Fruit fly (Drosophila melanogaster) whole organism, embryonic: ENCODE data around the gene Tengl1.
A peak's percentile ranks its signal among the peaks of the same experiment; 100 is the strongest.

Experiments
- CG11247 ChIP-seq: fragments of 200-800 bp; sonication (Bioruptor generic); IDR thresholded peaks from 2 replicates; pipeline ENCODE4 v1.3.6; 2022; ENCODE audit warnings: missing biosample characterization, missing genetic modification characterization
- CG8478 ChIP-seq: fragments of >200 bp; optimal IDR thresholded peaks from 2 replicates; lab custom pipeline; 2018
- Dfd ChIP-seq, 2 experiments: fragments of >200 bp; optimal IDR thresholded peaks; 2 replicates each; lab custom pipeline; 2017; ENCODE audit warnings: missing biosample characterization in 2 of 2, missing genetic modification characterization in 2 of 2
- Med ChIP-seq: fragments of 200-800 bp; sonication (Bioruptor generic); peaks from one replicate; lab custom pipeline; 2016; ENCODE audit warnings: missing biosample characterization, missing genetic modification characterization, mild to moderate bottlenecking, inconsistent platforms, moderate library complexity
- gsb-n ChIP-seq: fragments of 200-800 bp; sonication (Bioruptor generic); optimal IDR thresholded peaks from 3 replicates; lab custom pipeline; 2018; ENCODE audit warnings: missing biosample characterization, mild to moderate bottlenecking, missing genetic modification characterization
- zfh2 ChIP-seq: fragments of 200-800 bp; sonication (Bioruptor generic); optimal IDR thresholded peaks from 2 replicates; lab custom pipeline; 2016; ENCODE audit warnings: missing biosample characterization, missing genetic modification characterization

DNA sequence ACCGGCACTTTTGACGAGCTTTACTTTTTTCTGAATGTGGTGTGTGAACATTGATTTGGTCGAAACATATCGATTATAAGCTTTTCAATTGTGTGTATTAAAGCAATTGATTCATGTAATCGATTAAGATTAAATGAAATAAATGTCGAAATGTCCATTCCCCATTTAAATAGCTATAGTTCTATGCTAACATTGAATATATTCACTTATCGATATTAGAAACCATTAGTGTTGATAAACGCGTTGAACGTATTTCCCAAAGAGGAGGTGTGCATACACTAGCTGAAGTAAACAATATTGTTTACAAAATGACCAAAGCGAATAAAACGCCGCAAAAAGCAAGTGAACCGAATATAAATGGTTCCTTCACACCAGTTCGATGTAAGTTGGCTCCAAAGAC, 26.4 kb downstream of the Tengl1 start, which contains the start of the genes Uch and CG34174:
- TF ChIP-seq Med (GFP tag; lab: Kevin White, UChicago) (peak; percentile 72), CG11247 (GFP tag; lab: Robert Waterston, UW) (no peak), gsb-n (no peak), zfh2 (GFP tag; lab: Kevin White, UChicago) (peak; percentile 1), Dfd (GFP tag; optimal IDR thresholded peaks at IDR 0.05; lab: Kevin White, UChicago) (no peak), CG8478 (no peak)
